Fruit fly (Drosophila melanogaster) whole organism, embryonic: Measurements from ENCODE around the gene CG1309.

Experiments
- ATbp ChIP-seq: fragments of 200-800 bp; sonication (Bioruptor generic); optimal IDR thresholded peaks from 2 replicates; lab custom pipeline; 2017; ENCODE audit warnings: missing biosample characterization, mild to moderate bottlenecking, missing genetic modification characterization, missing genetic modification reagents
- CG10267 ChIP-seq: fragments of 200-800 bp; sonication (Bioruptor generic); optimal IDR thresholded peaks from 2 replicates; lab custom pipeline; 2018; ENCODE audit warnings: missing biosample characterization, mild to moderate bottlenecking, missing genetic modification characterization, moderate library complexity
- CG10274 ChIP-seq: fragments of 200-800 bp; sonication (Bioruptor generic); optimal IDR thresholded peaks from 3 replicates; lab custom pipeline; 2017; ENCODE audit warnings: missing biosample characterization, mild to moderate bottlenecking, missing genetic modification characterization
- CG11504 ChIP-seq: fragments of 200-800 bp; sonication (Bioruptor generic); optimal IDR thresholded peaks from 3 replicates; lab custom pipeline; 2019; ENCODE audit warnings: missing biosample characterization, mild to moderate bottlenecking, missing genetic modification characterization, moderate library complexity
- CG12236 ChIP-seq: fragments of 200-800 bp; sonication (Bioruptor generic); optimal IDR thresholded peaks from 2 replicates; lab custom pipeline; 2016; ENCODE audit warnings: missing biosample characterization, missing genetic modification characterization
- CG13424 ChIP-seq: fragments of 200-800 bp; sonication (Bioruptor generic); optimal IDR thresholded peaks from 2 replicates; lab custom pipeline; 2019; ENCODE audit warnings: missing biosample characterization, mild to moderate bottlenecking, missing genetic modification characterization, moderate library complexity
- CG13775 ChIP-seq: fragments of 200-800 bp; sonication (Bioruptor generic); optimal IDR thresholded peaks from 3 replicates; lab custom pipeline; 2017; ENCODE audit warnings: missing biosample characterization, mild to moderate bottlenecking, missing genetic modification characterization
- CG17829 ChIP-seq: fragments of 200-800 bp; optimal IDR thresholded peaks from 2 replicates; lab custom pipeline; 2019; ENCODE audit warnings: missing biosample characterization, mild to moderate bottlenecking, missing genetic modification characterization, moderate library complexity
- CG18011 ChIP-seq: fragments of 200-800 bp; sonication (Bioruptor generic); optimal IDR thresholded peaks from 2 replicates; lab custom pipeline; 2017; ENCODE audit warnings: missing biosample characterization, missing genetic modification characterization, mild to moderate bottlenecking, moderate library complexity, missing genotype
- CG2199 ChIP-seq: fragments of 200-800 bp; sonication (Bioruptor generic); IDR thresholded peaks from 3 replicates; pipeline ENCODE4 v1.3.6; 2022; ENCODE audit warnings: missing biosample characterization, missing genetic modification characterization
- CG2875 ChIP-seq: fragments of 200-800 bp; sonication (Bioruptor generic); optimal IDR thresholded peaks from 2 replicates; lab custom pipeline; 2017; ENCODE audit warnings: missing biosample characterization, mild to moderate bottlenecking, missing genetic modification characterization, missing genetic modification reagents
- CG30403 ChIP-seq: fragments of 200-800 bp; sonication (Bioruptor generic); optimal IDR thresholded peaks from 3 replicates; lab custom pipeline; 2016; ENCODE audit warnings: missing biosample characterization, missing genetic modification characterization
- CG31388 ChIP-seq: fragments of 200-800 bp; sonication (Bioruptor generic); optimal IDR thresholded peaks from 2 replicates; lab custom pipeline; 2016; ENCODE audit warnings: missing biosample characterization, missing genetic modification characterization
- CG3163 ChIP-seq: fragments of 200-800 bp; sonication (Bioruptor generic); optimal IDR thresholded peaks from 3 replicates; lab custom pipeline; 2016; ENCODE audit warnings: missing biosample characterization, missing genetic modification characterization
- CG4617 ChIP-seq: fragments of 200-800 bp; sonication (Bioruptor generic); optimal IDR thresholded peaks from 3 replicates; lab custom pipeline; 2016; ENCODE audit warnings: missing biosample characterization, missing genetic modification characterization, borderline replicate concordance
- CG6654 ChIP-seq: fragments of 200-800 bp; sonication (Bioruptor generic); optimal IDR thresholded peaks from 2 replicates; lab custom pipeline; 2017; ENCODE audit warnings: missing biosample characterization, mild to moderate bottlenecking, missing genetic modification characterization
- CG6689 ChIP-seq: fragments of 200-800 bp; sonication (Bioruptor generic); IDR thresholded peaks from 2 replicates; pipeline ENCODE4 v1.3.6; 2022; ENCODE audit warnings: missing biosample characterization, missing genetic modification characterization
- CG7357 ChIP-seq: fragments of 200-800 bp; sonication (Bioruptor generic); IDR thresholded peaks from 3 replicates; pipeline ENCODE4 v1.3.6; 2022; ENCODE audit warnings: missing biosample characterization, missing genetic modification characterization
- CG7745 ChIP-seq: fragments of 200-800 bp; sonication (Bioruptor generic); optimal IDR thresholded peaks from 2 replicates; lab custom pipeline; 2018; ENCODE audit warnings: missing biosample characterization, mild to moderate bottlenecking, missing genetic modification characterization, moderate library complexity
- CG7786 ChIP-seq: fragments of 200-800 bp; sonication (Bioruptor generic); optimal IDR thresholded peaks from 2 replicates; lab custom pipeline; 2016; ENCODE audit warnings: missing biosample characterization, missing genetic modification characterization
- CG8478 ChIP-seq: fragments of >200 bp; optimal IDR thresholded peaks from 2 replicates; lab custom pipeline; 2018
- CG9727 ChIP-seq: fragments of 200-800 bp; sonication (Bioruptor generic); optimal IDR thresholded peaks from 3 replicates; lab custom pipeline; 2017; ENCODE audit warnings: missing biosample characterization, mild to moderate bottlenecking, missing genetic modification characterization
- Chrac-16 ChIP-seq: fragments of 200-800 bp; sonication (Bioruptor generic); optimal IDR thresholded peaks from 3 replicates; lab custom pipeline; 2016; ENCODE audit warnings: missing biosample characterization, missing genetic modification characterization
- CrebB ChIP-seq: fragments of 200-800 bp; sonication (Bioruptor generic); optimal IDR thresholded peaks from 3 replicates; lab custom pipeline; 2018; ENCODE audit warnings: missing biosample characterization, mild to moderate bottlenecking, missing genetic modification characterization
- Dbx ChIP-seq: fragments of 200-800 bp; sonication (Bioruptor generic); IDR thresholded peaks from 3 replicates; pipeline ENCODE4 v1.3.6; 2022; ENCODE audit warnings: missing biosample characterization, missing genetic modification characterization
- Dek ChIP-seq: fragments of 200-800 bp; sonication (Bioruptor generic); optimal IDR thresholded peaks from 3 replicates; lab custom pipeline; 2019; ENCODE audit warnings: missing biosample characterization, mild to moderate bottlenecking, missing genetic modification characterization, moderate library complexity
- H15 ChIP-seq: fragments of 200-800 bp; sonication (Bioruptor generic); IDR thresholded peaks from 3 replicates; pipeline ENCODE4 v1.3.6; 2022; ENCODE audit warnings: missing biosample characterization, missing genetic modification characterization
- Mad ChIP-seq: fragments of 200-800 bp; sonication (Bioruptor generic); optimal IDR thresholded peaks from 2 replicates; lab custom pipeline; 2016; ENCODE audit warnings: missing biosample characterization, missing genetic modification characterization
- Med ChIP-seq: fragments of 200-800 bp; sonication (Bioruptor generic); peaks from one replicate; lab custom pipeline; 2016; ENCODE audit warnings: missing biosample characterization, missing genetic modification characterization, mild to moderate bottlenecking, inconsistent platforms, moderate library complexity
- NC2β ChIP-seq: fragments of 200-800 bp; sonication (Bioruptor generic); optimal IDR thresholded peaks from 2 replicates; lab custom pipeline; 2016; ENCODE audit warnings: missing biosample characterization, missing genetic modification characterization
- Spps ChIP-seq: fragments of 200-800 bp; sonication (Bioruptor generic); optimal IDR thresholded peaks from 2 replicates; lab custom pipeline; 2018; ENCODE audit warnings: missing biosample characterization, mild to moderate bottlenecking, missing genetic modification characterization
- Sry-β ChIP-seq: fragments of 200-800 bp; sonication (Bioruptor generic); optimal IDR thresholded peaks from 2 replicates; lab custom pipeline; 2018; ENCODE audit warnings: missing biosample characterization, mild to moderate bottlenecking, missing genetic modification characterization, moderate library complexity
- Usf ChIP-seq: fragments of 200-800 bp; sonication (Bioruptor generic); optimal IDR thresholded peaks from 2 replicates; lab custom pipeline; 2017; ENCODE audit warnings: missing genotype, missing biosample characterization, missing genetic modification characterization
- bigmax ChIP-seq: fragments of 200-800 bp; sonication (Bioruptor generic); optimal IDR thresholded peaks from 2 replicates; lab custom pipeline; 2018; ENCODE audit warnings: missing biosample characterization, mild to moderate bottlenecking, missing genetic modification characterization
- corto ChIP-seq: fragments of 200-800 bp; sonication (Bioruptor generic); optimal IDR thresholded peaks from 2 replicates; lab custom pipeline; 2016; ENCODE audit warnings: missing biosample characterization, mild to moderate bottlenecking, missing genetic modification characterization, moderate library complexity
- crp ChIP-seq, 2 experiments: fragments of 200-800 bp; sonication (Bioruptor generic); optimal IDR thresholded peaks; 2 replicates in 1 of 2; 3 replicates in 1 of 2; lab custom pipeline; 2017; ENCODE audit warnings: missing biosample characterization in 2 of 2, missing genetic modification characterization in 2 of 2, mild to moderate bottlenecking in 1 of 2, moderate library complexity in 1 of 2
- da ChIP-seq: fragments of 200-800 bp; sonication (Bioruptor generic); optimal IDR thresholded peaks from 2 replicates; lab custom pipeline; 2016; ENCODE audit warnings: missing biosample characterization, missing genetic modification characterization
- gcm ChIP-seq: fragments of 200-800 bp; sonication (Bioruptor generic); optimal IDR thresholded peaks from 2 replicates; lab custom pipeline; 2019; ENCODE audit warnings: missing biosample characterization, mild to moderate bottlenecking, missing genetic modification characterization, moderate library complexity
- grn ChIP-seq: fragments of 200-800 bp; sonication (Bioruptor generic); optimal IDR thresholded peaks from 3 replicates; lab custom pipeline; 2017; ENCODE audit warnings: missing biosample characterization, missing genetic modification characterization
- ham ChIP-seq: fragments of 200-800 bp; sonication (Bioruptor generic); IDR thresholded peaks from 2 replicates; pipeline ENCODE4 v1.3.6; 2022; ENCODE audit warnings: missing biosample characterization, missing genetic modification characterization
- kni ChIP-seq: fragments of 200-800 bp; sonication (Bioruptor generic); optimal IDR thresholded peaks from 3 replicates; lab custom pipeline; 2017; ENCODE audit warnings: mild to moderate bottlenecking, missing biosample characterization, missing genetic modification reagents, missing genetic modification characterization
- otp ChIP-seq: fragments of 200-800 bp; sonication (Bioruptor generic); IDR thresholded peaks from 3 replicates; pipeline ENCODE4, ENCODE4 v1.3.6; 2022; ENCODE audit warnings: missing biosample characterization, missing genetic modification characterization
- pb ChIP-seq: fragments of 200-800 bp; sonication (Bioruptor generic); optimal IDR thresholded peaks from 3 replicates; lab custom pipeline; 2016; ENCODE audit warnings: missing biosample characterization, missing genetic modification characterization
- pita ChIP-seq: fragments of 200-800 bp; sonication (Bioruptor generic); optimal IDR thresholded peaks from 2 replicates; lab custom pipeline; 2017; ENCODE audit warnings: missing biosample characterization, mild to moderate bottlenecking, missing genetic modification characterization
- sc ChIP-seq, 3 experiments: fragments of >200 bp in 2 of 3; fragments of 200-800 bp in 1 of 3; sonication (Bioruptor generic) in 1 of 3; optimal IDR thresholded peaks; 2 replicates in 2 of 3; 3 replicates in 1 of 3; lab custom pipeline; 2017; ENCODE audit warnings: mild to moderate bottlenecking in 1 of 3, missing biosample characterization in 1 of 3, missing genetic modification characterization in 1 of 3, missing genetic modification reagents in 1 of 3
- sisA ChIP-seq: fragments of 200-800 bp; sonication (Bioruptor generic); IDR thresholded peaks from 2 replicates; pipeline ENCODE4 v1.3.6; 2022; ENCODE audit warnings: missing biosample characterization, missing genetic modification characterization
- slp2 ChIP-seq: fragments of 200-800 bp; sonication (Bioruptor generic); optimal IDR thresholded peaks from 2 replicates; lab custom pipeline; 2016; ENCODE audit warnings: missing biosample characterization, missing genetic modification characterization
- sqz ChIP-seq: fragments of 200-800 bp; sonication (Bioruptor generic); optimal IDR thresholded peaks from 3 replicates; lab custom pipeline; 2018; ENCODE audit warnings: missing biosample characterization, mild to moderate bottlenecking, missing genetic modification characterization
- yki ChIP-seq: fragments of >200 bp; optimal IDR thresholded peaks from 3 replicates; lab custom pipeline; 2018
- z ChIP-seq: fragments of 200-800 bp; sonication (Bioruptor generic); IDR thresholded peaks from 3 replicates; pipeline ENCODE4 v1.3.6; 2022; ENCODE audit warnings: missing biosample characterization, missing genetic modification characterization
- zen ChIP-seq: fragments of 200-800 bp; sonication (Bioruptor generic); optimal IDR thresholded peaks from 3 replicates; lab custom pipeline; 2018; ENCODE audit warnings: missing biosample characterization, mild to moderate bottlenecking, missing genetic modification characterization, moderate library complexity

Gene CG1309

dm6 chr3L:4242428-4242827 lies 16.8 kb upstream of the CG1309 start, which contains the start of gene pav (continued):
- TF ChIP-seq yki (lab: Kevin White, UChicago) (no peak), CG8478 (lab: Kevin White, UChicago) (no peak), Dek (tag; lab: Kevin White, UChicago) (peak; percentile 35), Usf (GFP tag; lab: Kevin White, UChicago) (no peak), kni (GFP tag; lab: Kevin White, UChicago) (no peak), Sry-β (GFP tag; lab: Kevin White, UChicago) (no peak), CG2199 (GFP tag; lab: Robert Waterston, UW) (no peak), zen (tag; lab: Kevin White, UChicago) (peak; percentile 48), corto (no peak), CG7745 (tag; lab: Kevin White, UChicago) (no peak), Chrac-16 (GFP tag; lab: Kevin White, UChicago) (peak; percentile 14), CG9727 (GFP tag; lab: Kevin White, UChicago) (peak; percentile 10), pita (GFP tag; lab: Kevin White, UChicago) (no peak), z (GFP tag; lab: Robert Waterston, UW) (no peak), Dbx (GFP tag; lab: Robert Waterston, UW) (peak; percentile 35; the same call in 1 of the 3 replicates), CG12236 (no peak), ham (GFP tag; lab: Robert Waterston, UW) (no peak), CG31388 (GFP tag; lab: Kevin White, UChicago) (no peak), sqz (GFP tag; lab: Kevin White, UChicago) (no peak), pb (GFP tag; lab: Kevin White, UChicago) (no peak), CG30403 (GFP tag; lab: Kevin White, UChicago) (peak; percentile 54), Mad (GFP tag; lab: Kevin White, UChicago) (peak; percentile 4), CG11504 (tag; lab: Kevin White, UChicago) (no peak), H15 (peak; percentile 32; the same call in 1 of the 3 replicates), CG10274 (GFP tag; lab: Kevin White, UChicago) (no peak), Spps (tag; lab: Kevin White, UChicago) (no peak), NC2β (GFP tag; lab: Kevin White, UChicago) (no peak), crp (GFP tag; optimal IDR thresholded peaks at IDR 0.05; lab: Kevin White, UChicago) (peak in 1 of 2 experiments; percentile 0), ATbp (GFP tag; lab: Kevin White, UChicago) (no peak), CG3163 (GFP tag; lab: Kevin White, UChicago) (no peak), bigmax (GFP tag; lab: Kevin White, UChicago) (no peak), CG4617 (GFP tag; lab: Kevin White, UChicago) (peak; percentile 31), CG6689 (GFP tag; lab: Robert Waterston, UW) (peak; percentile 4; the same call in 1 of the 2 replicates), CG18011 (GFP tag; lab: Kevin White, UChicago) (no peak), CG13424 (peak; percentile 53), otp (GFP tag; lab: Robert Waterston, UW) (no peak; the same call in 2 of the 3 replicates), sc (optimal IDR thresholded peaks at IDR 0.05; lab: Kevin White, UChicago) (no peak), sc (GFP tag; optimal IDR thresholded peaks at IDR 0.05; lab: Kevin White, UChicago) (no peak), CrebB (tag; lab: Kevin White, UChicago) (peak; percentile 2), slp2 (GFP tag; lab: Kevin White, UChicago) (no peak), CG17829 (tag; lab: Kevin White, UChicago) (peak; percentile 62), grn (no peak), CG10267 (tag; lab: Kevin White, UChicago) (peak; percentile 61), Med (no peak), CG7786 (GFP tag; lab: Kevin White, UChicago) (no peak), da (no peak), CG7357 (GFP tag; lab: Robert Waterston, UW) (no peak), sisA (GFP tag; lab: Robert Waterston, UW) (0 out of 2 replicates have a peak, but pooled peaks have one; percentile 33), gcm (GFP tag; lab: Kevin White, UChicago) (no peak), CG13775 (GFP tag; lab: Kevin White, UChicago) (peak; percentile 30), CG2875 (GFP tag; lab: Kevin White, UChicago) (no peak), CG6654 (GFP tag; lab: Kevin White, UChicago) (no peak)
